Worm (Caenorhabditis elegans): ENCODE data around the gene F26D11.12.

Gene F26D11.12

DNA sequence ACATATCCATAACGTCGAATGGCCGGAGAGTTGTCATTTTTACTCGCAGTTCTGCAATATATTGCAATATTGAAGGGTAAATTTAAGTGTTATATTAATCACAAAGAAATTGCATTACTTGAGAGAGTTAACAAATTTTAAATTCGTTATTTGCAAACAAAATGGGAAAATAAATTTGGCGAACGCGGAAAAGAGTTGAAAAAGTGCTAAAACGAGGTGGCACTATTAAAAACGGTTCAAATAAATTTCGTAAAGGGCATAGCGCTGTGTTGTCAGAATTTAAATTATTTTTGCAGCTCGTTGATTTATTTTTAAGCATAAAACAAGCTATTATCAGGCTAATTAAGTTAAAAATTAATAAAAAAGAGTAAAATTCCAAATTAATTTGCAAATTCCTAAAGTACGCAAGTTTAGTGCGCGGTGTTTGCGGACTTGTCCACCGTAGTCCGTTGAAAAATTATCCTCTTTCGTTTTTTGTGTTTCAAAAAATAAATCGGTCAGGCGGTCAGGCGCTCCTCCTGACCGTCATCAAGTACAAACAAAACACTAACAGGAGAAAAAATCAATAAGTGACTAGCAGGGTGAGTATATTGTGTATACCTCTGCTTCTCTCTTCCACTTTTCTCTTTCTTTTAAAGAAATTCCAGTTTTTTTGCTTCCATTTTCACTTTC, 28.4 kb upstream of the F26D11.12 start, which contains the start of the genes natb-1 and abhd-12 (continued):
- TF ChIP-seq hmg-1.1 (GFP tag; IDR thresholded peaks at IDR 0.05), result no peak
- TF ChIP-seq spr-3 (GFP tag; optimal IDR thresholded peaks at IDR 0.05), result no peak
- peak; percentile 39 to 96 for TF ChIP-seq lsy-2 (tag; optimal IDR thresholded peaks at IDR 0.05)
- TF ChIP-seq dmd-9 (GFP tag; IDR thresholded peaks at IDR 0.05), result no peak
- no peak for TF ChIP-seq dmd-6 (GFP tag; IDR thresholded peaks at IDR 0.05)
- no peak for TF ChIP-seq egl-43 (GFP tag; IDR thresholded peaks at IDR 0.05)
- TF ChIP-seq cey-2 (tag; optimal IDR thresholded peaks at IDR 0.05; ENCODE audit: borderline replicate concordance, insufficient read depth), result no peak
- TF ChIP-seq madf-9 (GFP tag; conservative IDR thresholded peaks at IDR 0.05), result no peak
- TF ChIP-seq dve-1 (tag; optimal IDR thresholded peaks at IDR 0.05; ENCODE audit: insufficient read depth), result peak; percentile 57
- peak; percentile 41 for TF ChIP-seq mep-1 (tag; optimal IDR thresholded peaks at IDR 0.05)
- TF ChIP-seq rbr-2 (tag; optimal IDR thresholded peaks at IDR 0.05), result no peak
- TF ChIP-seq nhr-28 (tag; optimal IDR thresholded peaks at IDR 0.05), result peak; percentile 40
- no peak for TF ChIP-seq lin-15B (tag; optimal IDR thresholded peaks at IDR 0.05)
- TF ChIP-seq fos-1 (tag; optimal IDR thresholded peaks at IDR 0.05), result no peak
- no peak for TF ChIP-seq Y5F2A.4 (GFP tag; optimal IDR thresholded peaks at IDR 0.05)
- TF ChIP-seq ceh-44 (GFP tag; IDR thresholded peaks at IDR 0.05), result no peak
- TF ChIP-seq unc-62 (GFP tag; optimal IDR thresholded peaks at IDR 0.05 in 1 of 2), result no peak
- no peak for TF ChIP-seq unc-62 (tag; optimal IDR thresholded peaks at IDR 0.05)

DNA sequence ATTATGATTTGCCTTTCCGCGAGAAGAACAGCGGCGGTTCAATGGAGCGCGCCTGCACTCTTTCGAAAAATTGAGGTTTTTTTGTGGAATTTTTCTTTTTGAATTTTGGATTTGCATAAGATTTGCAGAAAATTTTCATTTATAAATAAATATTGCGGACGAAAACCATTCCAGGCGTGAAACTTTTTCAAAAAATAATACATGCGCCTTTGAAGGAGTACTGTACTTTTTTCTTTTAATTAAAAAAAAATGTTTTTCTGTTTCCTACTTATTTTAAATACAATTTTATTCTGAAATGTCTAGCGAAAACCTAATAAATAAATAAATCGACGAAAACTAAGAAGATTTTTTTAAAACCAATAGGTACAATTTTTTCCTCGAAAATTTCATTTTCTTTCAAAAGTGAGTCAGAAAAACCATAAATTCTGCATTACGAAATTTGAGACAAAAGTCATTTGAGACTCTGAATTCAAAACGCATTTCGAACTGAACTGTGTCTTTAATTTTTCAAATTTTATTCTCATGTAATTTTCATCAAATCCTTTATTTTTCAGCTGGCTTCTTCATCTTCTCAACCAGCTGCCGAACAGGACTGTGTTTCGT, 26.0 kb upstream of the F26D11.12 start, which contains the start of gene F26D11.1:
F26D11.1 (plus strand) TSS at position 553 of the 603 bp plus-strand sequence.
- TF ChIP-seq snpc-4 (tag; optimal IDR thresholded peaks at IDR 0.05) (no peak), nhr-42 (GFP tag; IDR thresholded peaks at IDR 0.05) (no peak), nhr-102 (tag; optimal IDR thresholded peaks at IDR 0.05) (no peak), nhr-111 (GFP tag; optimal IDR thresholded peaks at IDR 0.05) (no peak), hlh-11 (tag; optimal IDR thresholded peaks at IDR 0.05) (no peak), saeg-2 (GFP tag; IDR thresholded peaks at IDR 0.05) (no peak), lin-39 (tag; optimal IDR thresholded peaks at IDR 0.05) (no peak)

DNA sequence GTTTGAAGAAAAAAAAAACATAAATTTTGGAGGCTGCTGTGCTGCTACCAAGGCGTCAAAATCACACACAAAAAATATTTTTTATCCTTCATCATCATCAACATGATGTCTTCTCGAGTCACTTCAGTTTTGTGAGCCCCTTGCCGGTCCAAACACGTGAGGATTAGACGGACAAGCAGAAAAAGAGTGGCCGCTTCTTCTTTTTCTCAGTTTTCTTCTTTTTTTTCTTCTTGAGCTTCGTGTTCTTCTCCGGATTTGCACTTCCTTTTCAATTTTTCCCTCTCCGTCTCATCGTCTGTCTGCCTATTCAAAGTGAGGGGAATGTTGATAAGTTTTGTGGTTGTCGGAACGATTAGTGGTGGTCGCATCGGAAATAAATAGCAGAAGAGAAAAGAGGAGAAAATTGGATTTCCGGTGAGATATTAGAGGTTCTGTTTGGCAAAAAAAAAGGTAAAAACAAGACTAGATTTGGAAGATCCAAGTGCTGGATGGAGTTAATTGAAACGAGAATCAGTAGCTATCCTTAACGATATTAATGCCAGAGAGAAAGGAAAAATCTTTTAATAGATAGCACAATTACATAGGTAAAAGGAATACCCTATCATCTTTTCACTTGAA, 25.4 kb upstream of the F26D11.12 start:
- TF ChIP-seq lim-7 (GFP tag; IDR thresholded peaks at IDR 0.05) (no peak), ztf-7 (tag; optimal IDR thresholded peaks at IDR 0.05) (no peak), F37D6.2 (tag; optimal IDR thresholded peaks at IDR 0.05) (peak; percentile 6), unc-130 (GFP tag; optimal IDR thresholded peaks at IDR 0.05) (no peak), sdz-12 (GFP tag; optimal IDR thresholded peaks at IDR 0.05) (no peak), dpl-1 (GFP tag; optimal IDR thresholded peaks at IDR 0.05) (peak; percentile 2), mxl-3 (GFP tag; optimal IDR thresholded peaks at IDR 0.05) (no peak), hlh-30 (tag; optimal IDR thresholded peaks at IDR 0.05; ENCODE audit: insufficient read depth) (peak; percentile 69), hmg-1.1 (GFP tag; IDR thresholded peaks at IDR 0.05) (0 out of 2 replicates have a peak, but pooled peaks have one; percentile 58), nhr-11 (tag; optimal IDR thresholded peaks at IDR 0.05) (peak; percentile 29), lir-3 (tag; optimal IDR thresholded peaks at IDR 0.05) (no peak), tra-1 (GFP tag; IDR thresholded peaks at IDR 0.05) (0 out of 2 replicates have a peak, but pooled peaks have one; percentile 60), unc-62 (GFP tag; optimal IDR thresholded peaks at IDR 0.05 in 1 of 2) (peak in 1 of 2 experiments; percentile 71), unc-62 (tag; optimal IDR thresholded peaks at IDR 0.05) (no peak), mxl-2 (GFP tag; conservative IDR thresholded peaks at IDR 0.05) (no peak), ceh-20 (GFP tag; IDR thresholded peaks at IDR 0.05) (0 out of 2 replicates have a peak, but pooled peaks have one; percentile 50), hif-1 (tag; optimal IDR thresholded peaks at IDR 0.05) (peak in 1 of 2 experiments; percentile 21), fkh-10 (GFP tag; optimal IDR thresholded peaks at IDR 0.05) (peak; percentile 26), set-16 (GFP tag; IDR thresholded peaks at IDR 0.05) (no peak), hlh-11 (tag; optimal IDR thresholded peaks at IDR 0.05) (peak; percentile 38), nhr-102 (tag; optimal IDR thresholded peaks at IDR 0.05) (no peak), vab-7 (GFP tag; IDR thresholded peaks at IDR 0.05) (no peak), mep-1 (tag; optimal IDR thresholded peaks at IDR 0.05) (peak; percentile 59), aha-1 (tag) (peak; percentile 97), daf-16 (GFP tag; optimal IDR thresholded peaks at IDR 0.05) (peak in 1 of 2 experiments; percentile 36), daf-16 (tag; optimal IDR thresholded peaks at IDR 0.05) (no peak)

Measured in whole organism, L4 larva.